Worm (Caenorhabditis elegans) whole organism, L4 larva: Measurements from ENCODE around the gene brp-1.

Experiments
- daf-12 ChIP-seq: fragments of 150-350 bp; optimal IDR thresholded peaks from 2 replicates; lab custom pipeline; 2014; ENCODE audit warnings: missing biosample characterization, missing genetic modification reagents, missing genetic modification characterization
- lin-13 ChIP-seq: fragments of 150-350 bp; optimal IDR thresholded peaks from 2 replicates; lab custom pipeline; 2014; ENCODE audit warnings: missing biosample characterization, missing genetic modification reagents, missing genetic modification characterization
- lsy-2 ChIP-seq, 2 experiments: fragments of 150-350 bp in 1 of 2; sonication (generic microtip) in 1 of 2; optimal IDR thresholded peaks; 2 replicates each; lab custom pipeline; 2014 to 2017; ENCODE audit warnings: missing biosample characterization in 2 of 2, missing genetic modification characterization in 2 of 2
- nhr-111 ChIP-seq: fragments of 200-800 bp; sonication (Bioruptor generic); optimal IDR thresholded peaks from 2 replicates; lab custom pipeline; 2018; ENCODE audit warnings: mild to moderate bottlenecking, missing genetic modification characterization, missing compliant biosample characterization
- pqm-1 ChIP-seq: sonication (generic microtip); optimal IDR thresholded peaks from 2 replicates; lab custom pipeline; 2017; ENCODE audit warnings: missing biosample characterization, missing genetic modification characterization
- snpc-1.2 ChIP-seq: fragments of 200-800 bp; sonication (Bioruptor generic); IDR thresholded peaks from 2 replicates; pipeline ENCODE4 v1.3.6; 2022; ENCODE audit warnings: missing genetic modification reagents, missing genetic modification characterization, missing compliant biosample characterization
- unc-62 ChIP-seq, 3 experiments: fragments of 150-350 bp in 1 of 3; sonication (generic microtip); optimal IDR thresholded peaks in 2 of 3; peaks in 1 of 3; 1 replicate in 1 of 3; 2 replicates in 2 of 3; lab custom pipeline; 2014 to 2017; ENCODE audit warnings: missing biosample characterization in 3 of 3, missing genetic modification characterization in 3 of 3, missing genetic modification reagents in 3 of 3, missing genotype in 1 of 3
- zag-1 ChIP-seq: fragments of 150-350 bp; optimal IDR thresholded peaks from 2 replicates; lab custom pipeline; 2014; ENCODE audit warnings: missing biosample characterization, missing genetic modification characterization

ce11 chrIII:12064494-12064893 lies 44.1 kb downstream of the brp-1 start:
- no peak for TF ChIP-seq snpc-1.2 (GFP tag; lab: Robert Waterston, UW)
- TF ChIP-seq lin-13 (GFP tag; lab: Kevin White, UChicago), result no peak
- no peak for TF ChIP-seq pqm-1 (tag; lab: Kevin White, UChicago)
- TF ChIP-seq lsy-2 (tag; optimal IDR thresholded peaks at IDR 0.05; lab: Kevin White, UChicago), result no peak
- TF ChIP-seq zag-1 (tag; lab: Kevin White, UChicago), result no peak
- TF ChIP-seq unc-62 (GFP tag; optimal IDR thresholded peaks at IDR 0.05 in 1 of 2; lab: Kevin White, UChicago), result no peak
- no peak for TF ChIP-seq unc-62 (tag; optimal IDR thresholded peaks at IDR 0.05; lab: Kevin White, UChicago)
- no peak for TF ChIP-seq daf-12 (tag; lab: Kevin White, UChicago)
- TF ChIP-seq nhr-111 (GFP tag; lab: Kevin White, UChicago), result no peak
